Worm (Caenorhabditis elegans) whole organism, L2 larva: Measurements from ENCODE around the gene nhr-44.

Experiments
- C34F6.9 ChIP-seq: fragments of 150-350 bp; optimal IDR thresholded peaks from 2 replicates; lab custom pipeline; 2014; ENCODE audit warnings: missing biosample characterization, missing genetic modification characterization
- F13H6.1 ChIP-seq: sonication (generic microtip); optimal IDR thresholded peaks from 2 replicates; lab custom pipeline; 2016; ENCODE audit warnings: missing genetic modification characterization, missing compliant biosample characterization
- R02D3.7 ChIP-seq: fragments of 150-350 bp; optimal IDR thresholded peaks from 2 replicates; lab custom pipeline; 2014; ENCODE audit warnings: missing biosample characterization, missing genetic modification characterization
- Y55F3AM.14 ChIP-seq: fragments of 200-800 bp; sonication (Bioruptor generic); optimal IDR thresholded peaks from 2 replicates; lab custom pipeline; 2018; ENCODE audit warnings: mild to moderate bottlenecking, missing genetic modification characterization, missing compliant biosample characterization
- ZK546.5 ChIP-seq: sonication (generic microtip); optimal IDR thresholded peaks from 2 replicates; lab custom pipeline; 2017; ENCODE audit warnings: missing biosample characterization, missing genetic modification characterization
- alr-1 ChIP-seq: fragments of 150-350 bp; optimal IDR thresholded peaks from 2 replicates; lab custom pipeline; 2014; ENCODE audit warnings: missing biosample characterization, missing genetic modification characterization
- ama-1 ChIP-seq: fragments of 150-350 bp; optimal IDR thresholded peaks from 2 replicates; lab custom pipeline; 2018; ENCODE audit warnings: inconsistent platforms
- blmp-1 ChIP-seq: sonication (generic microtip); optimal IDR thresholded peaks from 2 replicates; lab custom pipeline; 2017; ENCODE audit warnings: missing genetic modification characterization, mild to moderate bottlenecking, missing compliant biosample characterization, antibody characterized with exemption, moderate library complexity; ENCODE audit not compliant: insufficient read depth
- ceh-16 ChIP-seq: fragments of 150-350 bp; optimal IDR thresholded peaks from 2 replicates; lab custom pipeline; 2014; ENCODE audit warnings: missing biosample characterization, missing genetic modification characterization
- ceh-82 ChIP-seq: fragments of 150-350 bp; optimal IDR thresholded peaks from 2 replicates; lab custom pipeline; 2014; ENCODE audit warnings: missing biosample characterization, missing genetic modification characterization
- crh-2 ChIP-seq: sonication (generic microtip); optimal IDR thresholded peaks from 2 replicates; lab custom pipeline; 2017; ENCODE audit warnings: missing biosample characterization, missing genetic modification characterization
- dmd-4 ChIP-seq: sonication (generic microtip); optimal IDR thresholded peaks from 2 replicates; lab custom pipeline; 2017; ENCODE audit warnings: missing biosample characterization, missing genetic modification characterization
- elt-3 ChIP-seq: sonication (generic microtip); optimal IDR thresholded peaks from 2 replicates; lab custom pipeline; 2017; ENCODE audit warnings: missing biosample characterization, missing genetic modification characterization
- fos-1 ChIP-seq: fragments of 150-350 bp; optimal IDR thresholded peaks from 2 replicates; lab custom pipeline; 2014; ENCODE audit warnings: missing biosample characterization, missing genetic modification characterization
- lin-11 ChIP-seq: fragments of 150-350 bp; sonication (generic microtip); optimal IDR thresholded peaks from 2 replicates; lab custom pipeline; 2014; ENCODE audit warnings: missing biosample characterization, missing genetic modification characterization, inconsistent platforms, mixed read lengths
- lin-13 ChIP-seq: fragments of 150-350 bp; optimal IDR thresholded peaks from 2 replicates; lab custom pipeline; 2014; ENCODE audit warnings: missing biosample characterization, missing genetic modification reagents, missing genetic modification characterization
- lin-39 ChIP-seq: fragments of 150-350 bp; optimal IDR thresholded peaks from 2 replicates; lab custom pipeline; 2014; ENCODE audit warnings: missing biosample characterization, missing genetic modification reagents, missing genetic modification characterization
- lsy-2 ChIP-seq, 2 experiments: fragments of 150-350 bp in 1 of 2; sonication (generic microtip) in 1 of 2; optimal IDR thresholded peaks; 2 replicates each; lab custom pipeline; 2014 to 2017; ENCODE audit warnings: missing biosample characterization in 2 of 2, missing genetic modification characterization in 2 of 2
- mab-5 ChIP-seq: fragments of 150-350 bp; optimal IDR thresholded peaks from 2 replicates; lab custom pipeline; 2014; ENCODE audit warnings: missing biosample characterization, missing genetic modification characterization
- mbf-1 ChIP-seq: sonication (generic microtip); optimal IDR thresholded peaks from 2 replicates; lab custom pipeline; 2017; ENCODE audit warnings: missing biosample characterization, missing genetic modification characterization
- mdl-1 ChIP-seq, 2 experiments: fragments of 150-350 bp in 1 of 2; sonication (generic microtip) in 1 of 2; optimal IDR thresholded peaks; 2 replicates each; lab custom pipeline; 2017; ENCODE audit warnings: missing biosample characterization in 2 of 2, missing genetic modification characterization in 2 of 2
- nhr-11 ChIP-seq: fragments of 150-350 bp; optimal IDR thresholded peaks from 2 replicates; lab custom pipeline; 2014; ENCODE audit warnings: missing biosample characterization, missing genetic modification characterization
- nhr-129 ChIP-seq: fragments of 150-350 bp; optimal IDR thresholded peaks from 2 replicates; lab custom pipeline; 2014; ENCODE audit warnings: missing biosample characterization, missing genetic modification characterization
- nhr-21 ChIP-seq: fragments of 150-350 bp; optimal IDR thresholded peaks from 2 replicates; lab custom pipeline; 2014; ENCODE audit warnings: missing biosample characterization, missing genetic modification characterization
- nhr-23 ChIP-seq: fragments of 150-350 bp; optimal IDR thresholded peaks from 2 replicates; lab custom pipeline; 2014; ENCODE audit warnings: missing biosample characterization, missing genetic modification reagents, missing genetic modification characterization
- nhr-237 ChIP-seq: fragments of 150-350 bp; optimal IDR thresholded peaks from 2 replicates; lab custom pipeline; 2014; ENCODE audit warnings: missing biosample characterization, missing genetic modification characterization
- nhr-25 ChIP-seq: fragments of 150-350 bp; sonication (generic microtip); optimal IDR thresholded peaks from 3 replicates; lab custom pipeline; 2014; ENCODE audit warnings: missing biosample characterization, missing genetic modification characterization
- nhr-6 ChIP-seq: fragments of 150-350 bp; optimal IDR thresholded peaks from 2 replicates; lab custom pipeline; 2014; ENCODE audit warnings: missing biosample characterization, missing genetic modification characterization
- nhr-77 ChIP-seq: fragments of 150-350 bp; optimal IDR thresholded peaks from 2 replicates; lab custom pipeline; 2014; ENCODE audit warnings: missing biosample characterization, missing genetic modification characterization
- peb-1 ChIP-seq: fragments of 150-350 bp; optimal IDR thresholded peaks from 2 replicates; lab custom pipeline; 2014; ENCODE audit warnings: missing biosample characterization, missing genetic modification characterization
- sma-3 ChIP-seq: sonication (generic microtip); optimal IDR thresholded peaks from 2 replicates; lab custom pipeline; 2016; ENCODE audit warnings: missing genetic modification reagents, missing genetic modification characterization, missing compliant biosample characterization
- sma-9 ChIP-seq, 2 experiments: fragments of 150-350 bp in 1 of 2; sonication (generic microtip) in 1 of 2; optimal IDR thresholded peaks; 2 replicates each; lab custom pipeline; 2014 to 2016; ENCODE audit warnings: missing genetic modification characterization in 2 of 2, mild to moderate bottlenecking in 1 of 2, missing biosample characterization in 1 of 2, missing compliant biosample characterization in 1 of 2, missing genetic modification reagents in 1 of 2, moderate library complexity in 1 of 2
- unc-39 ChIP-seq: fragments of 150-350 bp; optimal IDR thresholded peaks from 2 replicates; lab custom pipeline; 2014; ENCODE audit warnings: missing biosample characterization, missing genetic modification characterization
- unc-55 ChIP-seq: fragments of 150-350 bp; sonication (generic microtip); optimal IDR thresholded peaks from 3 replicates; lab custom pipeline; 2014; ENCODE audit warnings: missing biosample characterization, missing genetic modification reagents, missing genetic modification characterization
- unc-62 ChIP-seq: fragments of 150-350 bp; optimal IDR thresholded peaks from 2 replicates; lab custom pipeline; 2014; ENCODE audit warnings: missing biosample characterization, missing genetic modification reagents, missing genetic modification characterization
- ztf-1 ChIP-seq: fragments of 200-800 bp; sonication (Bioruptor generic); conservative IDR thresholded peaks from 2 replicates; pipeline ENCODE4 v1.3.6; 2022; ENCODE audit warnings: missing genetic modification characterization, missing compliant biosample characterization
- ztf-11 ChIP-seq: sonication (generic microtip); optimal IDR thresholded peaks from 2 replicates; lab custom pipeline; 2017; ENCODE audit warnings: missing biosample characterization, missing genetic modification characterization
- ztf-4 ChIP-seq: fragments of 150-350 bp; optimal IDR thresholded peaks from 2 replicates; lab custom pipeline; 2014; ENCODE audit warnings: missing biosample characterization, missing genetic modification characterization

Gene nhr-44

ce11 chrV:8939424-8940065, 24.4 kb downstream of the nhr-44 start:
- TF ChIP-seq nhr-129 (peak; percentile 1), blmp-1 (tag; lab: Kevin White, UChicago) (no peak), F13H6.1 (peak; percentile 33), ama-1 (peak; percentile 97), mdl-1 (tag; optimal IDR thresholded peaks at IDR 0.05; lab: Kevin White, UChicago) (no peak), C34F6.9 (tag; lab: Kevin White, UChicago) (peak; percentile 23), sma-3 (GFP tag; lab: Kevin White, UChicago) (peak; percentile 49), unc-39 (tag; lab: Kevin White, UChicago) (no peak), unc-62 (GFP tag; lab: Kevin White, UChicago) (no peak), lsy-2 (tag; optimal IDR thresholded peaks at IDR 0.05; lab: Kevin White, UChicago) (peak in 1 of 2 experiments; percentile 43), crh-2 (tag; lab: Kevin White, UChicago) (peak; percentile 58), ztf-4 (peak; percentile 85), lin-11 (tag; lab: Kevin White, UChicago) (no peak), lin-13 (GFP tag; lab: Kevin White, UChicago) (peak; percentile 26)
- TF ChIP-seq, all 48 proteins: peak for 9

DNA sequence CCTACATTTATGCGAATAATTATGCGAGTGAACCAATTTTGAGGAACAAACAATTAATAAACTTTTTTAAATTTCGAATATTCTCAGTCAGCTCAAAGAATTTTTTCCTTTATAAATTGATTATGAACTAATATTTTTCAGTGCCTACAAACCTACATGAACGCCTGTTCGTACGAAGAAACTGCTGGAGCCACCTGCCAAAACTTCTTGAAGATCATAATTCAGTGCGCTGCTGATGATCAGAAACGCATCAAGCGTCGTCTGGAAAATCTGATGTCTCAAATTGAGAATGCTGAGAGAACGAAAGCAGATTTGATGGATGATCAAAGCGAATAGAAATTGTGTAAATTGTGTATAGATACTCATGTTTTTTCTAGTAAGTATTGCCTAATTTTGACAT, 25.0 kb downstream of the nhr-44 start:
- TF ChIP-seq C34F6.9 (tag; lab: Kevin White, UChicago) (no peak), ceh-82 (tag; lab: Kevin White, UChicago) (no peak), R02D3.7 (no peak), nhr-11 (no peak), mbf-1 (tag; lab: Kevin White, UChicago) (no peak), nhr-6 (no peak), fos-1 (tag; lab: Kevin White, UChicago) (no peak), lin-39 (tag; lab: Kevin White, UChicago) (no peak), ZK546.5 (no peak), nhr-237 (tag; lab: Kevin White, UChicago) (no peak), nhr-129 (no peak)

- TF ChIP-seq Y55F3AM.14 (GFP tag; lab: Kevin White, UChicago), result no peak
- TF ChIP-seq ama-1, result peak; percentile 11
Measured at ce11 chrV:8938445-8938844, 25.5 kb downstream of the nhr-44 start.

- TF ChIP-seq ceh-82 (tag; lab: Kevin White, UChicago) (no peak), ztf-1 (no peak), ama-1 (peak; percentile 75), unc-55 (GFP tag; lab: Kevin White, UChicago) (no peak)
Measured at ce11 chrV:8937476-8938249, 26.2 kb downstream of the nhr-44 start.

DNA sequence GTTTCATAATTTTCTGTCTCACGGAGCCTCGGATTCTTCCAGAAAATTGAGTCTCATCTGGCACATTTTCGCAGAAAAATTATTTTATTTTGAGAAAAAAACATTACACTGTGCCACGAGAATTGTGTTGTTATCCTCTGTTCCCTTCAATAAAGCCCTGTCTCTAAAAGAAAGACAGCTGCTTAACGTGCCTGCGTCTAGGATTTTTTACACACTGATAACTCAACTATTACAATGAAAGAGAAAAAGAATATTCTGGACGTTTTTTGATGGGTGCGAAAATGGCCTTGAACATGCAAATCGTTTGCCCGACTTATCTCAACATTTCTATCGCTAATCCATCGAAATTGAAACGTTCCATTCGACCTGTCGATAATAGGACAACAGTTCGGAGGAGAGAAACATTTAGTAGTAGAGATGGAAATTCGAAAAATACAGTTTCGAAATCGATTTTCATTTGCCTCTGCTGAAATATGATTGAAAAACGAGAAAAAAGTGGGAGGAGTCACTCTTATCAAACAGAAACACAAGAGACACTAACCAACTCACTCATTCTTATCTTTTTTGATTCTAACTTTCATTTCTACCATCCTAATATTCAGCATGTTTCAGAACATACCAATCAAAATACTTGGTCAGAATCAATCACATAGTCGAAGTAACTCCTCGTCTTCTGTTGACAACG, 27.0 kb downstream of the nhr-44 start:
- TF ChIP-seq mab-5 (tag; lab: Kevin White, UChicago) (no peak), C34F6.9 (tag; lab: Kevin White, UChicago) (peak; percentile 47), nhr-6 (peak; percentile 34), ZK546.5 (no peak), ztf-1 (no peak), R02D3.7 (no peak), lin-13 (GFP tag; lab: Kevin White, UChicago) (no peak), unc-39 (tag; lab: Kevin White, UChicago) (no peak), mbf-1 (tag; lab: Kevin White, UChicago) (no peak), sma-3 (GFP tag; lab: Kevin White, UChicago) (no peak), nhr-237 (tag; lab: Kevin White, UChicago) (no peak), nhr-11 (no peak), nhr-25 (no peak), blmp-1 (tag; lab: Kevin White, UChicago) (no peak), lin-11 (tag; lab: Kevin White, UChicago) (no peak), nhr-21 (no peak), ceh-16 (tag; lab: Kevin White, UChicago) (peak; percentile 48), dmd-4 (tag; lab: Kevin White, UChicago) (no peak), F13H6.1 (peak; percentile 5), elt-3 (tag; lab: Kevin White, UChicago) (no peak), nhr-77 (tag; lab: Kevin White, UChicago) (no peak), sma-9 (GFP tag; optimal IDR thresholded peaks at IDR 0.05; lab: Kevin White, UChicago) (no peak), sma-9 (tag; optimal IDR thresholded peaks at IDR 0.05; lab: Kevin White, UChicago) (no peak), nhr-23 (tag; lab: Kevin White, UChicago) (no peak), unc-62 (GFP tag; lab: Kevin White, UChicago) (no peak), mdl-1 (tag; optimal IDR thresholded peaks at IDR 0.05; lab: Kevin White, UChicago) (no peak), nhr-129 (peak; percentile 12), alr-1 (tag; lab: Kevin White, UChicago) (no peak), ama-1 (no peak), lin-39 (tag; lab: Kevin White, UChicago) (no peak), peb-1 (tag; lab: Kevin White, UChicago) (no peak), unc-55 (GFP tag; lab: Kevin White, UChicago) (no peak), fos-1 (tag; lab: Kevin White, UChicago) (peak; percentile 62), ztf-11 (tag; lab: Kevin White, UChicago) (no peak)
